Worm (Caenorhabditis elegans): Measurements from ENCODE around the gene myo-6.

Gene myo-6

ce11 chrIII:13461535-13461934, 51.9 kb downstream of the myo-6 start:
- TF ChIP-seq ama-1 (optimal IDR thresholded peaks at IDR 0.05) = no peak
- no peak for TF ChIP-seq nhr-12 (tag; optimal IDR thresholded peaks at IDR 0.05)
- no peak for TF ChIP-seq lin-13 (GFP tag; optimal IDR thresholded peaks at IDR 0.05)
- TF ChIP-seq nhr-237 (tag; optimal IDR thresholded peaks at IDR 0.05) = no peak
- no peak for TF ChIP-seq unc-55 (GFP tag; optimal IDR thresholded peaks at IDR 0.05)
- TF ChIP-seq R02D3.7 (tag; optimal IDR thresholded peaks at IDR 0.05) = no peak
- TF ChIP-seq gmeb-1 (tag; optimal IDR thresholded peaks at IDR 0.05) = no peak
- TF ChIP-seq dmd-4 (tag; optimal IDR thresholded peaks at IDR 0.05) = no peak
- no peak for TF ChIP-seq nhr-21 (tag; optimal IDR thresholded peaks at IDR 0.05)
- TF ChIP-seq skn-1 (tag; optimal IDR thresholded peaks at IDR 0.05) = no peak
- no peak for TF ChIP-seq crh-2 (tag; optimal IDR thresholded peaks at IDR 0.05)
- TF ChIP-seq blmp-1 (tag; optimal IDR thresholded peaks at IDR 0.05; ENCODE audit: insufficient read depth) = no peak
- TF ChIP-seq nhr-23 (tag; optimal IDR thresholded peaks at IDR 0.05) = no peak
- TF ChIP-seq elt-3 (tag; optimal IDR thresholded peaks at IDR 0.05) = no peak

- TF ChIP-seq crh-2 (tag; optimal IDR thresholded peaks at IDR 0.05) (no peak), ZK546.5 (tag; optimal IDR thresholded peaks at IDR 0.05) (no peak), nhr-77 (tag; optimal IDR thresholded peaks at IDR 0.05) (no peak), lsy-2 (tag; optimal IDR thresholded peaks at IDR 0.05) (no peak), dmd-4 (tag; optimal IDR thresholded peaks at IDR 0.05) (no peak), aly-2 (tag; optimal IDR thresholded peaks at IDR 0.05) (no peak), ama-1 (optimal IDR thresholded peaks at IDR 0.05) (no peak)
These were observed 52.6 kb downstream of the myo-6 start, which contains the start of the genes abcf-2 and T27E9.2 for ce11 chrIII:13462138-13462634. Gene abcf-2, minus strand, starts transcription at chrIII:13462238. Gene T27E9.2, minus strand, starts transcription at chrIII:13462584.

ce11 chrIII:13462965-13463783, 53.6 kb downstream of the myo-6 start, which contains the start of gene ant-1.1:
Gene ant-1.1, plus strand, starts transcription at chrIII:13463163.
- peak; percentile 81 for TF ChIP-seq nhr-6 (tag; optimal IDR thresholded peaks at IDR 0.05)
- no peak for TF ChIP-seq ztf-1 (GFP tag; conservative IDR thresholded peaks at IDR 0.05)
- peak; percentile 97 for TF ChIP-seq gmeb-1 (tag; optimal IDR thresholded peaks at IDR 0.05)
- peak; percentile 94 for TF ChIP-seq crh-2 (tag; optimal IDR thresholded peaks at IDR 0.05)
- peak; percentile 52 for TF ChIP-seq fos-1 (tag; optimal IDR thresholded peaks at IDR 0.05)
- peak; percentile 97 for TF ChIP-seq unc-55 (GFP tag; optimal IDR thresholded peaks at IDR 0.05)
- TF ChIP-seq snpc-4 (tag; optimal IDR thresholded peaks at IDR 0.05) = peak; percentile 81
- TF ChIP-seq nhr-11 (tag; optimal IDR thresholded peaks at IDR 0.05) = no peak
- TF ChIP-seq skn-1 (tag; optimal IDR thresholded peaks at IDR 0.05) = no peak
- TF ChIP-seq peb-1 (tag; optimal IDR thresholded peaks at IDR 0.05) = no peak
- peak; percentile 91 for TF ChIP-seq sma-9 (GFP tag; optimal IDR thresholded peaks at IDR 0.05)
- no peak for TF ChIP-seq sma-9 (tag; optimal IDR thresholded peaks at IDR 0.05)
- peak; percentile 93 for TF ChIP-seq nhr-21 (tag; optimal IDR thresholded peaks at IDR 0.05)
- no peak for TF ChIP-seq mbf-1 (tag; optimal IDR thresholded peaks at IDR 0.05)
- TF ChIP-seq nhr-77 (tag; optimal IDR thresholded peaks at IDR 0.05) = peak; percentile 36
- no peak for TF ChIP-seq aly-2 (tag; optimal IDR thresholded peaks at IDR 0.05)
- no peak for TF ChIP-seq ztf-11 (tag; optimal IDR thresholded peaks at IDR 0.05)
- peak in 1 of 2 experiments; percentile 30 for TF ChIP-seq mdl-1 (tag; optimal IDR thresholded peaks at IDR 0.05)
- TF ChIP-seq ceh-16 (tag; optimal IDR thresholded peaks at IDR 0.05) = peak; percentile 95
- TF ChIP-seq lin-39 (tag; optimal IDR thresholded peaks at IDR 0.05) = no peak
- TF ChIP-seq C34F6.9 (tag; optimal IDR thresholded peaks at IDR 0.05) = peak; percentile 89
- peak; percentile 91 for TF ChIP-seq nhr-129 (tag; optimal IDR thresholded peaks at IDR 0.05)
- peak; percentile 96 for TF ChIP-seq lin-13 (GFP tag; optimal IDR thresholded peaks at IDR 0.05)
- TF ChIP-seq ceh-82 (tag; optimal IDR thresholded peaks at IDR 0.05) = peak; percentile 88
- TF ChIP-seq nhr-25 (tag; optimal IDR thresholded peaks at IDR 0.05) = peak; percentile 95
- TF ChIP-seq ama-1 (optimal IDR thresholded peaks at IDR 0.05) = peak; percentile 92
- TF ChIP-seq elt-3 (tag; optimal IDR thresholded peaks at IDR 0.05) = no peak
- peak; percentile 99 for TF ChIP-seq ZK546.5 (tag; optimal IDR thresholded peaks at IDR 0.05)
- peak; percentile 85 for TF ChIP-seq zag-1 (tag; optimal IDR thresholded peaks at IDR 0.05)
- TF ChIP-seq nhr-237 (tag; optimal IDR thresholded peaks at IDR 0.05) = peak; percentile 46
- TF ChIP-seq sem-4 (tag; optimal IDR thresholded peaks at IDR 0.05) = peak; percentile 90
- TF ChIP-seq F13H6.1 (tag; optimal IDR thresholded peaks at IDR 0.05) = peak; percentile 92
- TF ChIP-seq unc-39 (tag; optimal IDR thresholded peaks at IDR 0.05) = no peak
- TF ChIP-seq Y55F3AM.14 (GFP tag; optimal IDR thresholded peaks at IDR 0.05) = peak; percentile 86
- TF ChIP-seq dmd-4 (tag; optimal IDR thresholded peaks at IDR 0.05) = no peak
- peak; percentile 44 for TF ChIP-seq nhr-10 (tag; optimal IDR thresholded peaks at IDR 0.05)
- peak; percentile 97 for TF ChIP-seq lin-11 (tag; optimal IDR thresholded peaks at IDR 0.05)
- TF ChIP-seq unc-62 (GFP tag; optimal IDR thresholded peaks at IDR 0.05) = peak; percentile 66
- peak; percentile 98 for TF ChIP-seq sma-3 (GFP tag; optimal IDR thresholded peaks at IDR 0.05)
- peak; percentile 93 for TF ChIP-seq mab-5 (tag; optimal IDR thresholded peaks at IDR 0.05)
- peak; percentile 68 for TF ChIP-seq blmp-1 (tag; optimal IDR thresholded peaks at IDR 0.05; ENCODE audit: insufficient read depth)
- TF ChIP-seq lsy-2 (tag; optimal IDR thresholded peaks at IDR 0.05) = peak; percentile 99
- TF ChIP-seq egl-27 (tag; optimal IDR thresholded peaks at IDR 0.05) = peak; percentile 62
- no peak for TF ChIP-seq R02D3.7 (tag; optimal IDR thresholded peaks at IDR 0.05)
